Worm (Caenorhabditis elegans) whole organism, L1 larva: ENCODE data around the gene Y45F10B.12.

Source experiments
- C16A3.4 ChIP-seq: fragments of 150-350 bp; optimal IDR thresholded peaks from 2 replicates; lab custom pipeline; 2014; ENCODE audit warnings: missing biosample characterization, missing genetic modification characterization
- F16B12.6 ChIP-seq: fragments of 150-350 bp; optimal IDR thresholded peaks from 2 replicates; lab custom pipeline; 2014; ENCODE audit warnings: missing biosample characterization, missing genetic modification characterization
- ceh-88 ChIP-seq: fragments of 200-800 bp; sonication (Bioruptor generic); IDR thresholded peaks from 2 replicates; pipeline ENCODE4 v1.3.6; 2022; ENCODE audit warnings: missing genetic modification characterization, missing compliant biosample characterization
- dpl-1 ChIP-seq, 3 experiments: fragments of 150-350 bp in 2 of 3; sonication (generic microtip) in 1 of 3; optimal IDR thresholded peaks; 2 replicates each; lab custom pipeline; 2014 to 2017; ENCODE audit warnings: missing biosample characterization in 3 of 3, missing genetic modification characterization in 3 of 3, missing genetic modification reagents in 3 of 3
- efl-1 ChIP-seq, 4 experiments: fragments of 150-350 bp; optimal IDR thresholded peaks in 3 of 4; peaks in 1 of 4; 1 replicate in 1 of 4; 2 replicates in 3 of 4; lab custom pipeline; 2014; ENCODE audit warnings: missing biosample characterization in 2 of 4, missing genetic modification characterization in 2 of 4, missing genetic modification reagents in 2 of 4
- efl-3 ChIP-seq: fragments of 200-800 bp; sonication (Bioruptor generic); optimal IDR thresholded peaks from 2 replicates; lab custom pipeline; 2018; ENCODE audit warnings: mild to moderate bottlenecking, missing genetic modification characterization, missing compliant biosample characterization
- fkh-8 ChIP-seq: sonication (generic microtip); optimal IDR thresholded peaks from 2 replicates; lab custom pipeline; 2016; ENCODE audit warnings: mild to moderate bottlenecking, missing genetic modification characterization, missing compliant biosample characterization
- fos-1 ChIP-seq: fragments of 150-350 bp; optimal IDR thresholded peaks from 2 replicates; lab custom pipeline; 2014; ENCODE audit warnings: missing biosample characterization, missing genetic modification characterization
- grh-1 ChIP-seq: fragments of 200-800 bp; sonication (Bioruptor generic); IDR thresholded peaks from 2 replicates; pipeline ENCODE4 v1.3.6; 2022; ENCODE audit warnings: missing genetic modification reagents, missing genetic modification characterization, missing compliant biosample characterization
- hlh-4 ChIP-seq: sonication (generic microtip); optimal IDR thresholded peaks from 2 replicates; lab custom pipeline; 2016; ENCODE audit warnings: mild to moderate bottlenecking, missing genetic modification characterization, missing compliant biosample characterization
- hpl-2 ChIP-seq: fragments of 150-350 bp; optimal IDR thresholded peaks from 2 replicates; lab custom pipeline; 2014; ENCODE audit warnings: missing biosample characterization, missing genetic modification reagents, missing genetic modification characterization
- lin-14 ChIP-seq: fragments of 200-800 bp; sonication (Bioruptor generic); optimal IDR thresholded peaks from 2 replicates; lab custom pipeline; 2018; ENCODE audit warnings: mild to moderate bottlenecking, missing genetic modification characterization, moderate library complexity, missing compliant biosample characterization
- lsy-2 ChIP-seq, 2 experiments: fragments of 150-350 bp; optimal IDR thresholded peaks; 2 replicates each; lab custom pipeline; 2014; ENCODE audit warnings: missing biosample characterization in 2 of 2, missing genetic modification characterization in 2 of 2
- mdl-1 ChIP-seq, 2 experiments: fragments of 150-350 bp; optimal IDR thresholded peaks; 2 replicates each; lab custom pipeline; 2014 to 2017; ENCODE audit warnings: missing biosample characterization in 2 of 2, missing genetic modification characterization in 2 of 2, inconsistent platforms in 1 of 2
- mep-1 ChIP-seq: fragments of 150-350 bp; optimal IDR thresholded peaks from 2 replicates; lab custom pipeline; 2014; ENCODE audit warnings: missing biosample characterization, missing genetic modification characterization
- nhr-12 ChIP-seq: sonication (generic microtip); optimal IDR thresholded peaks from 2 replicates; lab custom pipeline; 2017; ENCODE audit warnings: missing biosample characterization, missing genetic modification characterization
- nhr-20 ChIP-seq: sonication (generic microtip); optimal IDR thresholded peaks from 2 replicates; lab custom pipeline; 2016; ENCODE audit warnings: mild to moderate bottlenecking, missing genetic modification characterization, missing compliant biosample characterization
- nhr-237 ChIP-seq: fragments of 150-350 bp; optimal IDR thresholded peaks from 2 replicates; lab custom pipeline; 2014; ENCODE audit warnings: missing biosample characterization, missing genetic modification characterization
- nhr-28 ChIP-seq: fragments of 150-350 bp; optimal IDR thresholded peaks from 2 replicates; lab custom pipeline; 2014; ENCODE audit warnings: missing biosample characterization, missing genetic modification characterization
- nhr-84 ChIP-seq: sonication (generic microtip); optimal IDR thresholded peaks from 2 replicates; lab custom pipeline; 2017; ENCODE audit warnings: missing biosample characterization, missing genetic modification characterization
- pag-3 ChIP-seq: sonication (generic microtip); optimal IDR thresholded peaks from 2 replicates; lab custom pipeline; 2017; ENCODE audit warnings: missing genetic modification characterization, mild to moderate bottlenecking, missing compliant biosample characterization, antibody characterized with exemption, borderline replicate concordance; ENCODE audit not compliant: insufficient read depth
- sox-4 ChIP-seq: sonication (generic microtip); optimal IDR thresholded peaks from 2 replicates; lab custom pipeline; 2016; ENCODE audit warnings: missing genetic modification characterization, missing compliant biosample characterization
- sup-37 ChIP-seq: fragments of 200-800 bp; sonication (Bioruptor generic); optimal IDR thresholded peaks from 2 replicates; lab custom pipeline; 2018; ENCODE audit warnings: mild to moderate bottlenecking, missing genetic modification characterization, missing compliant biosample characterization
- tlp-1 ChIP-seq: fragments of 150-350 bp; optimal IDR thresholded peaks from 2 replicates; lab custom pipeline; 2014; ENCODE audit warnings: missing biosample characterization, missing genetic modification characterization
- unc-30 ChIP-seq: sonication (generic microtip); optimal IDR thresholded peaks from 2 replicates; lab custom pipeline; 2017; ENCODE audit warnings: missing biosample characterization, missing genetic modification characterization
- unc-98 ChIP-seq: fragments of 200-800 bp; sonication (Bioruptor generic); IDR thresholded peaks from 2 replicates; pipeline ENCODE4 v1.3.6; 2022; ENCODE audit warnings: missing genetic modification characterization, missing compliant biosample characterization
- xbp-1 ChIP-seq: sonication (generic microtip); optimal IDR thresholded peaks from 2 replicates; lab custom pipeline; 2016; ENCODE audit warnings: missing genetic modification characterization, missing compliant biosample characterization
- zag-1 ChIP-seq: fragments of 150-350 bp; optimal IDR thresholded peaks from 2 replicates; lab custom pipeline; 2014; ENCODE audit warnings: missing biosample characterization, missing genetic modification characterization
- ztf-11 ChIP-seq, 2 experiments: sonication (generic microtip); optimal IDR thresholded peaks; 2 replicates each; lab custom pipeline; 2016 to 2017; ENCODE audit warnings: missing genetic modification characterization in 2 of 2, missing biosample characterization in 1 of 2, missing compliant biosample characterization in 1 of 2
- ztf-4 ChIP-seq: fragments of 150-350 bp; optimal IDR thresholded peaks from 2 replicates; lab custom pipeline; 2014; ENCODE audit warnings: missing biosample characterization, missing genetic modification characterization

Gene Y45F10B.12

ce11 chrIV:13587175-13587574 is at the start of gene Y45F10B.12:
Gene Y45F10B.12, plus strand, starts transcription at chrIV:13587475.
- TF ChIP-seq tlp-1 (tag; lab: Kevin White, UChicago) (no peak), nhr-12 (tag; lab: Kevin White, UChicago) (no peak), ztf-11 (tag; optimal IDR thresholded peaks at IDR 0.05; lab: Kevin White, UChicago) (no peak), unc-30 (tag; lab: Kevin White, UChicago) (no peak), pag-3 (tag; lab: Kevin White, UChicago) (no peak), nhr-84 (tag; lab: Kevin White, UChicago) (no peak), sox-4 (tag; lab: Kevin White, UChicago) (no peak), xbp-1 (tag; lab: Kevin White, UChicago) (no peak), mep-1 (no peak)

- TF ChIP-seq lsy-2 (tag; optimal IDR thresholded peaks at IDR 0.05; lab: Kevin White, UChicago) (peak; percentile 50 to 85), F16B12.6 (tag; lab: Kevin White, UChicago) (peak; percentile 66), efl-3 (GFP tag; lab: Kevin White, UChicago) (no peak)
Measured at ce11 chrIV:13538901-13539300, 48.4 kb upstream of the Y45F10B.12 start.

- TF ChIP-seq fkh-8 (tag; lab: Kevin White, UChicago) (no peak), nhr-28 (tag; lab: Kevin White, UChicago) (no peak), nhr-237 (tag; lab: Kevin White, UChicago) (no peak), ztf-4 (no peak), efl-1 (optimal IDR thresholded peaks at IDR 0.05; lab: Kevin White, UChicago) (no peak), efl-1 (GFP tag; optimal IDR thresholded peaks at IDR 0.05 in 1 of 2; lab: Kevin White, UChicago) (peak in 1 of 2 experiments; percentile 66), lin-14 (no peak), mep-1 (no peak)
- TF ChIP-seq, all 84 proteins: peak for 1
Measured at ce11 chrIV:13540165-13540564, 47.1 kb upstream of the Y45F10B.12 start, which contains the start of gene rsd-2. Gene rsd-2, minus strand, starts transcription at chrIV:13540265.

ce11 chrIV:13548188-13548587 is 39.1 kb upstream of the Y45F10B.12 start, which contains the start of gene F52G2.3:
Gene F52G2.3, minus strand, starts transcription at chrIV:13548230.
- TF ChIP-seq grh-1 (no peak), C16A3.4 (no peak)

- TF ChIP-seq fos-1 (tag; lab: Kevin White, UChicago) = no peak
- no peak for TF ChIP-seq nhr-84 (tag; lab: Kevin White, UChicago)
- TF ChIP-seq ceh-88 (GFP tag; lab: Robert Waterston, UW) = no peak
- TF ChIP-seq hlh-4 (tag; lab: Kevin White, UChicago) = peak; percentile 15
- TF ChIP-seq nhr-20 (tag; lab: Kevin White, UChicago) = no peak
- TF ChIP-seq sup-37 (GFP tag; lab: Kevin White, UChicago) = no peak
- TF ChIP-seq mdl-1 (tag; optimal IDR thresholded peaks at IDR 0.05; lab: Kevin White, UChicago) = no peak
- no peak for TF ChIP-seq zag-1 (tag; lab: Kevin White, UChicago)
- TF ChIP-seq unc-98 (GFP tag; lab: Robert Waterston, UW) = no peak
Measured at ce11 chrIV:13549350-13549749, 37.9 kb upstream of the Y45F10B.12 start.

ce11 chrIV:13554350-13554749 is 32.9 kb upstream of the Y45F10B.12 start:
- TF ChIP-seq nhr-28 (tag; lab: Kevin White, UChicago) (no peak), hlh-4 (tag; lab: Kevin White, UChicago) (no peak), hpl-2 (GFP tag; lab: Kevin White, UChicago) (no peak), efl-1 (optimal IDR thresholded peaks at IDR 0.05; lab: Kevin White, UChicago) (no peak), efl-1 (GFP tag; optimal IDR thresholded peaks at IDR 0.05 in 1 of 2; lab: Kevin White, UChicago) (peak in 1 of 2 experiments; percentile 76), dpl-1 (GFP tag; optimal IDR thresholded peaks at IDR 0.05; lab: Kevin White, UChicago) (no peak)
